Fruit fly (Drosophila melanogaster): ENCODE results near the gene tal-1A.
A peak's percentile ranks its signal among the peaks of the same experiment; 100 is the strongest.

tal-1A gene

dm6 chr3R:13797269-13797677 lies 15.6 kb upstream of the tal-1A start (continued):
- no peak for TF ChIP-seq CG8281 (tag; optimal IDR thresholded peaks at IDR 0.05)
- TF ChIP-seq HLH3B (GFP tag; IDR thresholded peaks at IDR 0.05), result 0 out of 2 replicates have a peak, but pooled peaks have one; percentile 5
- TF ChIP-seq pnt (GFP tag; optimal IDR thresholded peaks at IDR 0.05), result no peak
- TF ChIP-seq gem (tag; optimal IDR thresholded peaks at IDR 0.05), result peak; percentile 28
- no peak for TF ChIP-seq fd102C (GFP tag; optimal IDR thresholded peaks at IDR 0.05)
- peak; percentile 39 for TF ChIP-seq CG18262 (tag; optimal IDR thresholded peaks at IDR 0.05)
- TF ChIP-seq CG30431 (GFP tag; optimal IDR thresholded peaks at IDR 0.05), result no peak
- no peak for TF ChIP-seq CG2875 (GFP tag; optimal IDR thresholded peaks at IDR 0.05)
- no peak for TF ChIP-seq Aef1 (GFP tag; IDR thresholded peaks at IDR 0.05)
- no peak for TF ChIP-seq CG42726 (GFP tag; IDR thresholded peaks at IDR 0.05; ENCODE audit: partially characterized antibody)
- TF ChIP-seq sim (GFP tag; IDR thresholded peaks at IDR 0.05), result no peak
- TF ChIP-seq bab2 (GFP tag; optimal IDR thresholded peaks at IDR 0.05), result no peak
- no peak for TF ChIP-seq Asciz (GFP tag; optimal IDR thresholded peaks at IDR 0.05)
- TF ChIP-seq ato (GFP tag; IDR thresholded peaks at IDR 0.05; ENCODE audit: partially characterized antibody), result no peak
- peak; percentile 3 for TF ChIP-seq CG4424 (GFP tag; optimal IDR thresholded peaks at IDR 0.05)
- no peak for TF ChIP-seq az2 (GFP tag; optimal IDR thresholded peaks at IDR 0.05)
- TF ChIP-seq CG2678 (tag; optimal IDR thresholded peaks at IDR 0.05), result peak; percentile 3
- peak; percentile 23 for TF ChIP-seq CG8388 (GFP tag; optimal IDR thresholded peaks at IDR 0.05)
- peak in 1 of 2 experiments; percentile 51 for TF ChIP-seq bsh (GFP tag; optimal IDR thresholded peaks at IDR 0.05)
- TF ChIP-seq bbx (GFP tag; IDR thresholded peaks at IDR 0.05; ENCODE audit: partially characterized antibody), result no peak
- TF ChIP-seq BtbVII (GFP tag; optimal IDR thresholded peaks at IDR 0.05), result no peak
- no peak for TF ChIP-seq tup (GFP tag; optimal IDR thresholded peaks at IDR 0.05)
- TF ChIP-seq dmrt99B (tag; optimal IDR thresholded peaks at IDR 0.05), result peak; percentile 23
- peak; percentile 28 for TF ChIP-seq Sox102F (GFP tag; optimal IDR thresholded peaks at IDR 0.05)
- no peak for TF ChIP-seq Kr (GFP tag; optimal IDR thresholded peaks at IDR 0.05)
- TF ChIP-seq lola (GFP tag; optimal IDR thresholded peaks at IDR 0.05), result peak in 1 of 3 experiments; percentile 26
- TF ChIP-seq Awh (GFP tag; IDR thresholded peaks at IDR 0.05), result peak; percentile 55; the same call in 1 of the 2 replicates
- peak; percentile 2 for TF ChIP-seq dmrt11E (tag; optimal IDR thresholded peaks at IDR 0.05)
- TF ChIP-seq eve (GFP tag; optimal IDR thresholded peaks at IDR 0.05), result no peak
- TF ChIP-seq CG6254 (GFP tag; optimal IDR thresholded peaks at IDR 0.05), result peak; percentile 16
- no peak for TF ChIP-seq onecut (GFP tag; IDR thresholded peaks at IDR 0.05)
- peak; percentile 67 for TF ChIP-seq CG3065 (GFP tag; optimal IDR thresholded peaks at IDR 0.05)
- peak; percentile 1 for TF ChIP-seq Oli (tag; optimal IDR thresholded peaks at IDR 0.05)
- TF ChIP-seq CG10979 (tag; optimal IDR thresholded peaks at IDR 0.05), result peak; percentile 31
- TF ChIP-seq CG17361 (GFP tag; IDR thresholded peaks at IDR 0.05), result peak; percentile 41; the same call in 1 of the 3 replicates
- TF ChIP-seq sc (optimal IDR thresholded peaks at IDR 0.05), result no peak
- TF ChIP-seq sc (GFP tag; optimal IDR thresholded peaks at IDR 0.05), result no peak
- no peak for TF ChIP-seq pros (GFP tag; optimal IDR thresholded peaks at IDR 0.05)
- TF ChIP-seq maf-S (GFP tag; optimal IDR thresholded peaks at IDR 0.05), result no peak
- TF ChIP-seq CG12942 (GFP tag; optimal IDR thresholded peaks at IDR 0.05), result no peak
- TF ChIP-seq unpg (GFP tag; optimal IDR thresholded peaks at IDR 0.05), result no peak
- TF ChIP-seq kay (GFP tag; optimal IDR thresholded peaks at IDR 0.05), result no peak
- TF ChIP-seq fd96Cb (tag; optimal IDR thresholded peaks at IDR 0.05), result peak; percentile 5
- TF ChIP-seq sd (tag; optimal IDR thresholded peaks at IDR 0.05), result no peak
- no peak for TF ChIP-seq corto (GFP tag; optimal IDR thresholded peaks at IDR 0.05)
- no peak for TF ChIP-seq kni (GFP tag; optimal IDR thresholded peaks at IDR 0.05)
- 0 out of 2 replicates have a peak, but pooled peaks have one; percentile 21 for TF ChIP-seq sisA (GFP tag; IDR thresholded peaks at IDR 0.05)
- no peak for TF ChIP-seq CG9932 (GFP tag; IDR thresholded peaks at IDR 0.05)
- TF ChIP-seq C15 (GFP tag; IDR thresholded peaks at IDR 0.05), result no peak
- peak; percentile 46 for TF ChIP-seq phol (tag; optimal IDR thresholded peaks at IDR 0.05)

Measured in whole organism, embryonic.